Fruit fly (Drosophila melanogaster): Measurements from ENCODE around the gene ctp.

ctp gene

dm6 chrX:4687778-4688399 is at the start of gene ctp (continued):
- TF ChIP-seq CG7987 (GFP tag; optimal IDR thresholded peaks at IDR 0.05), result peak; percentile 44
- peak; percentile 40 for TF ChIP-seq amos (GFP tag; IDR thresholded peaks at IDR 0.05; ENCODE audit: partially characterized antibody)
- peak; percentile 9 for TF ChIP-seq CG10431 (GFP tag; optimal IDR thresholded peaks at IDR 0.05)
- peak; percentile 53 for TF ChIP-seq cg (GFP tag; optimal IDR thresholded peaks at IDR 0.05)
- no peak for TF ChIP-seq CG3065 (GFP tag; optimal IDR thresholded peaks at IDR 0.05)
- TF ChIP-seq dan (GFP tag; IDR thresholded peaks at IDR 0.05), result no peak
- TF ChIP-seq CG2889 (GFP tag; IDR thresholded peaks at IDR 0.05), result no peak
- peak; percentile 67; the same call in 1 of the 3 replicates for TF ChIP-seq CG34422 (GFP tag; IDR thresholded peaks at IDR 0.05)
- TF ChIP-seq vfl (GFP tag; optimal IDR thresholded peaks at IDR 0.05), result peak; percentile 40
- peak; percentile 71 for TF ChIP-seq sna (GFP tag; IDR thresholded peaks at IDR 0.05; ENCODE audit: partially characterized antibody)
- TF ChIP-seq Lhr (GFP tag; optimal IDR thresholded peaks at IDR 0.05), result peak; percentile 58
- TF ChIP-seq CG10565 (GFP tag; optimal IDR thresholded peaks at IDR 0.05), result no peak
- TF ChIP-seq hkb (optimal IDR thresholded peaks at IDR 0.05), result no peak
- peak; percentile 44; the same call in 1 of the 2 replicates for TF ChIP-seq hkb (GFP tag; IDR thresholded peaks at IDR 0.05)
- peak; percentile 79 for TF ChIP-seq CG12659 (GFP tag; optimal IDR thresholded peaks at IDR 0.05)
- TF ChIP-seq CG14014 (GFP tag; IDR thresholded peaks at IDR 0.05), result peak; percentile 55; the same call in 1 of the 2 replicates
- no peak for TF ChIP-seq cwo (GFP tag; optimal IDR thresholded peaks at IDR 0.05)
- peak; percentile 38; the same call in 1 of the 3 replicates for TF ChIP-seq zfh1 (GFP tag; IDR thresholded peaks at IDR 0.05)
- peak; percentile 53 for TF ChIP-seq CG2678 (tag; optimal IDR thresholded peaks at IDR 0.05)
- TF ChIP-seq CG11093 (GFP tag; IDR thresholded peaks at IDR 0.05), result no peak
- TF ChIP-seq schlank (tag; optimal IDR thresholded peaks at IDR 0.05), result no peak
- peak; percentile 35 for TF ChIP-seq eyg (GFP tag; optimal IDR thresholded peaks at IDR 0.05)
- TF ChIP-seq psq (GFP tag; optimal IDR thresholded peaks at IDR 0.05), result no peak
- TF ChIP-seq CG34224 (GFP tag; IDR thresholded peaks at IDR 0.05; ENCODE audit: partially characterized antibody), result peak; percentile 69
- TF ChIP-seq CG7372 (GFP tag; IDR thresholded peaks at IDR 0.05), result no peak
- TF ChIP-seq B-H2 (GFP tag; optimal IDR thresholded peaks at IDR 0.05), result peak; percentile 56
- TF ChIP-seq gt (GFP tag; IDR thresholded peaks at IDR 0.05), result no peak
- TF ChIP-seq BEAF-32 (GFP tag; optimal IDR thresholded peaks at IDR 0.05), result peak; percentile 60
- TF ChIP-seq dmrt11E (tag; optimal IDR thresholded peaks at IDR 0.05), result peak; percentile 25
- peak; percentile 12 for TF ChIP-seq ash1 (GFP tag; optimal IDR thresholded peaks at IDR 0.05)
- peak; percentile 6 for TF ChIP-seq CG5180 (GFP tag; optimal IDR thresholded peaks at IDR 0.05)
- TF ChIP-seq CG30403 (GFP tag; optimal IDR thresholded peaks at IDR 0.05), result peak; percentile 62
- TF ChIP-seq CG2120 (GFP tag; optimal IDR thresholded peaks at IDR 0.05), result peak; percentile 80
- TF ChIP-seq CG32767 (GFP tag; IDR thresholded peaks at IDR 0.05), result no peak
- TF ChIP-seq CG1602 (GFP tag; optimal IDR thresholded peaks at IDR 0.05), result no peak
- no peak for TF ChIP-seq corto (GFP tag; optimal IDR thresholded peaks at IDR 0.05)
- no peak for TF ChIP-seq CG8281 (tag; optimal IDR thresholded peaks at IDR 0.05)
- no peak for TF ChIP-seq Ada2b (GFP tag; IDR thresholded peaks at IDR 0.05)
- peak; percentile 54 for TF ChIP-seq CG12391 (tag; optimal IDR thresholded peaks at IDR 0.05)
- peak; percentile 58 for TF ChIP-seq bbx (GFP tag; IDR thresholded peaks at IDR 0.05; ENCODE audit: partially characterized antibody)
- no peak for TF ChIP-seq CG15073 (GFP tag; optimal IDR thresholded peaks at IDR 0.05)
- no peak for TF ChIP-seq Usf (GFP tag; optimal IDR thresholded peaks at IDR 0.05)
- TF ChIP-seq Taf1 (GFP tag; IDR thresholded peaks at IDR 0.05), result no peak
- peak; percentile 68 for TF ChIP-seq CG3995 (GFP tag; optimal IDR thresholded peaks at IDR 0.05)
- TF ChIP-seq btn (GFP tag; optimal IDR thresholded peaks at IDR 0.05), result no peak
- TF ChIP-seq Ssrp (tag; optimal IDR thresholded peaks at IDR 0.05), result no peak
- no peak for TF ChIP-seq CG10366 (GFP tag; IDR thresholded peaks at IDR 0.05)
- peak; percentile 67 for TF ChIP-seq HLH54F (GFP tag; optimal IDR thresholded peaks at IDR 0.05)
- TF ChIP-seq Nf-YA (GFP tag; IDR thresholded peaks at IDR 0.05), result peak; percentile 88
- peak; percentile 72 for TF ChIP-seq Scr (GFP tag; IDR thresholded peaks at IDR 0.05; ENCODE audit: partially characterized antibody)
